Fruit fly (Drosophila melanogaster): ENCODE results near the gene Jon66Cii.

The Jon66Cii gene

DNA sequence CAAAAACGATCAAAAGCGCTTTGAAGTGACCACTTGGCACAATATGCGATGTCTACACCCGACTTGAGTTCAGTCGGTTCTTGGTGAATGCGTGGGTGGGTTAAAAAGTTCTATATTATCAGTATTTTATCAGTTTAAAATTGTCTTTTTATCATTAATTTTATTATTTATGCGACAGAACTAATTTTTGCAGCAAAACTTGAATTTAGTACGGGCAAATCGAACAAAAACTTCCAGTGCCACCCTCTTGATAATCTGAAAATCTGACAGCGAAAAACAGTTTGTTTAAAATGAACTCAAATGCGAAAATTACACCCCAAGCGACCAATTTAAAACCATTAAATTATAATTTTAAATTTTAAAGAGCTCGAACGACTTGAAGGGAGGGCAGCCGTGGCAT, 22.5 kb downstream of the Jon66Cii start:
- no peak for TF ChIP-seq CG7045 (GFP tag; optimal IDR thresholded peaks at IDR 0.05)
- no peak for TF ChIP-seq kay (GFP tag; ENCODE audit: borderline replicate concordance)
- TF ChIP-seq CG14711 (tag; optimal IDR thresholded peaks at IDR 0.05) = no peak
- no peak for TF ChIP-seq CG33017 (tag; optimal IDR thresholded peaks at IDR 0.05)
- TF ChIP-seq ovo (GFP tag; optimal IDR thresholded peaks at IDR 0.05) = no peak
- no peak for TF ChIP-seq CG1620 (GFP tag; optimal IDR thresholded peaks at IDR 0.05)
- no peak for TF ChIP-seq toe (GFP tag; optimal IDR thresholded peaks at IDR 0.05)
- TF ChIP-seq Mnt (GFP tag; optimal IDR thresholded peaks at IDR 0.05) = no peak
- no peak for TF ChIP-seq cnc (optimal IDR thresholded peaks at IDR 0.05)
- TF ChIP-seq Hr96 (GFP tag; optimal IDR thresholded peaks at IDR 0.05) = no peak
- TF ChIP-seq bab1 (GFP tag; optimal IDR thresholded peaks at IDR 0.05) = no peak

DNA sequence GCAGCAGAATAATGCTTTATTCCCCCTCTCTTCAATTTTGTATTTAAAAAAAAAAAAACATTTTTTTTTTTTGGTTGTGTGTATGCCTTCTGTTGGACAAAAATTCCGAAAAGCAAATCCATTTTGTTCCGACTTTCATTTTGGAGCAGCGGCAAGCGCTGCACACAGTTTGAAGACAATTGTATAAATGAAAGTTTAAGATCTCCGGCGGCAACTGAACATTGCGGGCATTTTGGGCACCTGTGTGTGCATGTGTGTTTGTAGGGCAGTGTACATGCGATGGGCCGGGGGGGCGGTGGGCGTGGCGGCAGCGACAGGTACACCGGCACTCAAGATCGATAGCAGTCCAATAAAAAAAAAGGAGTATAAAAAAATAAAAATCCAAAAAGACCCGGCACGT, 24.0 kb downstream of the Jon66Cii start:
- peak; percentile 14 for TF ChIP-seq kay (GFP tag; ENCODE audit: borderline replicate concordance)
- no peak for TF ChIP-seq Crg-1 (GFP tag; optimal IDR thresholded peaks at IDR 0.05)

DNA sequence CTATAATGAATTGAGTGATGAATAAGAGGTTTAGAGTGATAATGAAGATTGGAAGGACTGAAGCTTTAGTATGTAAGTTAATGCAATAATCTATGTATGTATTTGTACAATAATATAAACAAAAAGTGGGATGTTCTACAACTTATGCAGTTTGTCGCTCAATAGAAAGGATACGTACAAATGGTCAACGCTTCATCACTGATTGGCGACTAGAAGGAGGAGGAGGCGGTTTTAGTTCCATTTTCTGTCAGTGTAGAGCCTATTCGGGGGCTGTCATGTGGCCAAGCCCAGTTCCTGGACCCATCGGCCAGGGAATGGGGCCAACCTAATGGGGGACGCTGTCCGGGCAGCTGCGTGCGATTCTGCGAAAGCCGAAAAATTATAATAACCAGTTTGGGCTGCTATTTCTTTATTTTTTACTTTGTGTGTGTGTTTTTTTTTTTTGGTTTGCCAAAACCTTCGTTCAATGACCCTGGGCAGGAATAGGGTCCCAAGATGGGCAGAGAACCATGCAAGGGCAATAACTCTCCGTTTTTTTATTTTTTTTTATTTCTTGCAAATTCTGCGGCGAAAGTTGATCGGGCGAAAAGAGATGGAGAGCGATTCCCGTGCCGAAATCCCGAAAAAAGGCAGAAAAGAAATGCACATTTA, 24.6 kb downstream of the Jon66Cii start:
- TF ChIP-seq bab1 (GFP tag; optimal IDR thresholded peaks at IDR 0.05) (no peak), CG14711 (tag; optimal IDR thresholded peaks at IDR 0.05) (no peak), Crg-1 (GFP tag; optimal IDR thresholded peaks at IDR 0.05) (no peak)

DNA sequence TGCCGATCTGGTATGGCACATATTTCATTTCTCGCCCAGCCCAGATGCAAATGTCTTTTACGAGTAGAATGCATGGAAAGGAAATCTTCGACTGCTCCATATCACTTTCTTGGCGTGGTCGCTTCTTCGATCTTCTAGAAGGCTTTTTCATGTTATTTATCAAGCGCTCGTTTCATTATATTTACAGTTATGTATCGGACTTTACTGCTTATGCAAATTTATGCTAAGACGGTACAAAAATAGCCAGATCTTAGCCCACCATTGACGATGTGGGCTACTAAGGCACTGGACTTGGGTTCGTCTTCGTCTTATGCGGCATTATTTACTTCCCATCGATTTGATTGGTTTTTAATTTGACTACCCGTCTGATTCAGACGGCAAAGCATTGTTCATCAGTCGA, 30.2 kb downstream of the Jon66Cii start:
- TF ChIP-seq CG1620 (GFP tag; optimal IDR thresholded peaks at IDR 0.05) (no peak), cic (GFP tag; optimal IDR thresholded peaks at IDR 0.05) (no peak), CG14711 (tag; optimal IDR thresholded peaks at IDR 0.05) (no peak), pad (GFP tag; optimal IDR thresholded peaks at IDR 0.05) (no peak), ovo (GFP tag; optimal IDR thresholded peaks at IDR 0.05) (no peak), Crg-1 (GFP tag; optimal IDR thresholded peaks at IDR 0.05) (no peak), CG12768 (GFP tag; optimal IDR thresholded peaks at IDR 0.05) (no peak), toe (GFP tag; optimal IDR thresholded peaks at IDR 0.05) (no peak), Mnt (GFP tag; optimal IDR thresholded peaks at IDR 0.05) (no peak), tj (GFP tag; optimal IDR thresholded peaks at IDR 0.05) (no peak)

DNA sequence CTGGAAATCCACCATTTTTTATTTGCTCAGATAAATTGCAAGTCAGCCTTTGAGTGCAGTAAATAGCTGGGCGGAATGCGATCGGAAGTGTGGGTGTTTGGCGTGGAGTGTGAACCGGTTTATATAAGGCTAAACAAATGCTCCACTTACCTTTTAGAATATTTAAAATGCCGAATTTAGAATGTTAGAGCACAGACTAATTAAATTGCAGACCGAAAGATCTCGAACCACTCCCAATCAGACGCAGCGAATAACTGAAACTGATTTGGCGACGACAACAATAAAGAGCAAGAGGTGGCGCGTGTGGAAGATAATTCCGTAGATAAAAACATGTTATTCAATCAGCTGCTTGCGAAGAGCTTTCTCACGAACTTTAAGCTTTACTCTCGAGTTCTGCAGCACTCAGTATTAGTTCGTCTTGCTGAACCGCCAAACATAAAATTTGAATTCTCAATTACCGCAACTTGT, 32.8 kb downstream of the Jon66Cii start, which contains the start of gene Idh:
Gene Idh (minus strand): TSS at position 264 of the 468 bp plus-strand sequence.
- TF ChIP-seq CG12768 (GFP tag; optimal IDR thresholded peaks at IDR 0.05) = peak; percentile 1
- TF ChIP-seq cnc (optimal IDR thresholded peaks at IDR 0.05) = peak; percentile 71 to 78
- TF ChIP-seq CG33017 (tag; optimal IDR thresholded peaks at IDR 0.05) = peak; percentile 69
- peak; percentile 38 for TF ChIP-seq CG7101 (tag; optimal IDR thresholded peaks at IDR 0.05)
- peak; percentile 80 for TF ChIP-seq bab1 (GFP tag; optimal IDR thresholded peaks at IDR 0.05)
- no peak for TF ChIP-seq CG5204 (GFP tag; optimal IDR thresholded peaks at IDR 0.05)
- TF ChIP-seq CG11617 (GFP tag; optimal IDR thresholded peaks at IDR 0.05) = peak; percentile 59
- TF ChIP-seq Mnt (GFP tag; optimal IDR thresholded peaks at IDR 0.05) = peak; percentile 63
- TF ChIP-seq Crg-1 (GFP tag; optimal IDR thresholded peaks at IDR 0.05) = peak; percentile 29
- TF ChIP-seq Hr96 (GFP tag; optimal IDR thresholded peaks at IDR 0.05) = peak; percentile 41
- TF ChIP-seq Clk (GFP tag; optimal IDR thresholded peaks at IDR 0.05) = no peak
- TF ChIP-seq pad (GFP tag; optimal IDR thresholded peaks at IDR 0.05) = peak; percentile 36
- no peak for TF ChIP-seq kay (GFP tag; ENCODE audit: borderline replicate concordance)
- no peak for TF ChIP-seq CG7045 (GFP tag; optimal IDR thresholded peaks at IDR 0.05)
- TF ChIP-seq ovo (GFP tag; optimal IDR thresholded peaks at IDR 0.05) = peak; percentile 44
- TF ChIP-seq CG1620 (GFP tag; optimal IDR thresholded peaks at IDR 0.05) = peak; percentile 34
- no peak for TF ChIP-seq CG14711 (tag; optimal IDR thresholded peaks at IDR 0.05)
- TF ChIP-seq tj (GFP tag; optimal IDR thresholded peaks at IDR 0.05) = peak; percentile 71
- peak; percentile 71 for TF ChIP-seq cic (GFP tag; optimal IDR thresholded peaks at IDR 0.05)
- TF ChIP-seq toe (GFP tag; optimal IDR thresholded peaks at IDR 0.05) = peak; percentile 46

DNA sequence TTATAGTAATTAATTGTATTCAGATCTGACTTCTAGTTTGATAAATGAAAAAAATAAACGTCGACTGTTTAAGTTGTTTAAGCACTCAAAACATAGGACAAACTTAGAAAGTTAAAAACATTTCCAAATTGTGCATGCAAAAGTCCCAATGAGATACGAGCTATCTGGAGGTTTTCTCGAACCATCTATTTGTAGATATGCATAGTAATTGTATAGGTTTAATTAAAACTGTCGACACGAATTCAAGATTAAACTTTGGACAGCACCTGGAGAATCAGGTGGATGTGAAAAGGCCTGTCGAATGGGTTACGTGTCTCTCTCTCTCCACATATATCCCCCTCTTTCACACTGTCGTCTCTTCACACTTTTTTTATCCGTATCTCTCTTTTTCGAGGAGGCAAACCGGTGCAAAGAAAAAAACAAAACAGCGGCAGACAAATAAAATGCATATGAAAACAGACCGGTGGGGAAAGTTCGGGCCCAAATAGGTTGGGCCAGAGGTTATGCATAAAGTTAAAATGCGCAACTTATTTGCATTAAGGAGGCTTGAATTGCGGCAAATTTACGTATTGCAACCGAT, 33.3 kb downstream of the Jon66Cii start:
- TF ChIP-seq kay (GFP tag; ENCODE audit: borderline replicate concordance) (peak; percentile 92), cnc (optimal IDR thresholded peaks at IDR 0.05) (no peak), CG12768 (GFP tag; optimal IDR thresholded peaks at IDR 0.05) (peak; percentile 26), Crg-1 (GFP tag; optimal IDR thresholded peaks at IDR 0.05) (no peak), CG33017 (tag; optimal IDR thresholded peaks at IDR 0.05) (no peak), pad (GFP tag; optimal IDR thresholded peaks at IDR 0.05) (no peak)

DNA sequence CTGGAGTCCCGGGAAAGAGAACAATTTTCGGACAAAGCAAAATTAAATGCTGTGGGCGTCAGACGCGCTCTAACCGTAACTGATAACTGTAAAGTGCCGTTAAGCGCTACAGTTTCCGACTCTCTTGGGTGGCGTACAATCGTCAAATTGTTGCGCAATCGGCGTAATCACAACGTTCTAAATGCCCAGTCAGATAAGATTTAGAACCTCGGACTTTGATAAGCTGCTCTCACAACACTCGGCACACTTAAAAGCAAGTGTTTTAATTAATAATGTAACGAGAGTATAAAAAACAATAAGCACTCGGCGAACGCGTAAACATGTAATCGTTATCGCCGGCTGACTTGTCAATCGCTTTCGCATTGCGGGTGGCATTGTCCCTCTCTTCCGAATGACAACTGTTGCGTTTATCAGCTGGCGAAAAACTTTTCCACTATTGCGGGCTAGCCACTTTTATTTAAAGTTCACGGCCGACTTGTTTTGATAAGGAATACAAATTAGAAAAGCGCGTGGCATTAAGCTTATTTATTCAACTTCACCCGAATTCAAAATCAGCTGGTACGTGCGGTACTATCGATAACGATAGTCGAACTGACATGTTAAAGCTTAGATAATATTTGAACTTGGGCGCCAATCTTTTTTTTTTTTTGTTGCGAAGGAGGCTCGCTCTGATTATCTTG, 34.5 kb downstream of the Jon66Cii start:
- no peak for TF ChIP-seq bab1 (GFP tag; optimal IDR thresholded peaks at IDR 0.05)
- peak; percentile 73 for TF ChIP-seq CG12768 (GFP tag; optimal IDR thresholded peaks at IDR 0.05)
- no peak for TF ChIP-seq pad (GFP tag; optimal IDR thresholded peaks at IDR 0.05)
- TF ChIP-seq Mnt (GFP tag; optimal IDR thresholded peaks at IDR 0.05) = peak; percentile 32
- TF ChIP-seq ovo (GFP tag; optimal IDR thresholded peaks at IDR 0.05) = peak; percentile 98
- no peak for TF ChIP-seq Clk (GFP tag; optimal IDR thresholded peaks at IDR 0.05)
- no peak for TF ChIP-seq cnc (optimal IDR thresholded peaks at IDR 0.05)
- TF ChIP-seq CG11617 (GFP tag; optimal IDR thresholded peaks at IDR 0.05) = no peak
- TF ChIP-seq Crg-1 (GFP tag; optimal IDR thresholded peaks at IDR 0.05) = no peak
- no peak for TF ChIP-seq CG5204 (GFP tag; optimal IDR thresholded peaks at IDR 0.05)
- no peak for TF ChIP-seq toe (GFP tag; optimal IDR thresholded peaks at IDR 0.05)
- no peak for TF ChIP-seq CG7045 (GFP tag; optimal IDR thresholded peaks at IDR 0.05)
- no peak for TF ChIP-seq CG14711 (tag; optimal IDR thresholded peaks at IDR 0.05)
- no peak for TF ChIP-seq CG1620 (GFP tag; optimal IDR thresholded peaks at IDR 0.05)
- TF ChIP-seq tj (GFP tag; optimal IDR thresholded peaks at IDR 0.05) = peak; percentile 61
- TF ChIP-seq cic (GFP tag; optimal IDR thresholded peaks at IDR 0.05) = peak; percentile 99
- peak; percentile 99 for TF ChIP-seq kay (GFP tag; ENCODE audit: borderline replicate concordance)
- TF ChIP-seq Hr96 (GFP tag; optimal IDR thresholded peaks at IDR 0.05) = peak; percentile 31

Measured in whole organism, adult.